Worm (Caenorhabditis elegans): ENCODE measurements around the gene srg-40.

ce11 chrV:11119294-11119755 is 45.0 kb downstream of the srg-40 start, which contains the start of gene scb-1:
- no peak for TF ChIP-seq egl-5 (tag; optimal IDR thresholded peaks at IDR 0.05)
- no peak for TF ChIP-seq mml-1 (tag; optimal IDR thresholded peaks at IDR 0.05)
- no peak for TF ChIP-seq ZK546.5 (tag; optimal IDR thresholded peaks at IDR 0.05)
- TF ChIP-seq nhr-25 (tag; optimal IDR thresholded peaks at IDR 0.05) = no peak
- no peak for TF ChIP-seq ceh-9 (tag; optimal IDR thresholded peaks at IDR 0.05)
- peak; percentile 54 for TF ChIP-seq ama-1 (optimal IDR thresholded peaks at IDR 0.05)
- TF ChIP-seq sea-2 (GFP tag; optimal IDR thresholded peaks at IDR 0.05) = no peak
- TF ChIP-seq R02D3.7 (tag; optimal IDR thresholded peaks at IDR 0.05) = no peak
